Worm (Caenorhabditis elegans) whole organism, mixed stage, embryonic: Measurements from ENCODE around the gene T16A9.3.

Experiments
- ceh-39 ChIP-seq: fragments of 150-350 bp; optimal IDR thresholded peaks from 2 replicates; lab custom pipeline; 2014; ENCODE audit warnings: missing biosample characterization, missing genetic modification characterization
- ces-1 ChIP-seq: fragments of 150-350 bp; optimal IDR thresholded peaks from 2 replicates; lab custom pipeline; 2014; ENCODE audit warnings: missing biosample characterization, missing genetic modification reagents, missing genetic modification characterization
- elt-1 ChIP-seq: sonication (generic microtip); optimal IDR thresholded peaks from 2 replicates; lab custom pipeline; 2017; ENCODE audit warnings: missing genetic modification characterization, mild to moderate bottlenecking, missing compliant biosample characterization, antibody characterized with exemption, moderate library complexity, borderline replicate concordance; ENCODE audit not compliant: insufficient read depth
- lin-13 ChIP-seq: fragments of 150-350 bp; optimal IDR thresholded peaks from 2 replicates; lab custom pipeline; 2014; ENCODE audit warnings: missing biosample characterization, missing genetic modification characterization
- mls-2 ChIP-seq: sonication (generic microtip); optimal IDR thresholded peaks from 2 replicates; lab custom pipeline; 2016; ENCODE audit warnings: mild to moderate bottlenecking, missing genetic modification characterization, moderate library complexity, missing compliant biosample characterization
- nhr-12 ChIP-seq: fragments of 150-350 bp; optimal IDR thresholded peaks from 2 replicates; lab custom pipeline; 2014; ENCODE audit warnings: missing biosample characterization, missing genetic modification characterization
- snpc-4 ChIP-seq: fragments of 150-350 bp; optimal IDR thresholded peaks from 2 replicates; lab custom pipeline; 2014; ENCODE audit warnings: missing biosample characterization, missing genetic modification characterization
- unc-39 ChIP-seq: fragments of 150-350 bp; optimal IDR thresholded peaks from 2 replicates; lab custom pipeline; 2014; ENCODE audit warnings: missing biosample characterization, missing genetic modification characterization
- unc-62 ChIP-seq: fragments of 150-350 bp; optimal IDR thresholded peaks from 2 replicates; lab custom pipeline; 2014; ENCODE audit warnings: missing biosample characterization, missing genetic modification reagents, missing genetic modification characterization

ce11 chrV:14248654-14249053 lies 43.3 kb downstream of the T16A9.3 start, which contains the start of gene K02E11.6:
- TF ChIP-seq elt-1 (tag; lab: Kevin White, UChicago): no peak
- TF ChIP-seq unc-39: no peak
- TF ChIP-seq nhr-12 (tag; lab: Kevin White, UChicago): no peak
- TF ChIP-seq mls-2 (tag; lab: Kevin White, UChicago): no peak
- no peak for TF ChIP-seq unc-62 (GFP tag; lab: Kevin White, UChicago)
- no peak for TF ChIP-seq ceh-39 (tag; lab: Kevin White, UChicago)
- TF ChIP-seq lin-13 (tag; lab: Kevin White, UChicago): no peak
- no peak for TF ChIP-seq ces-1 (GFP tag; lab: Kevin White, UChicago)
- TF ChIP-seq snpc-4 (tag; lab: Kevin White, UChicago): no peak
